Worm (Caenorhabditis elegans): ENCODE measurements around the gene F22F1.3.

ce11 chrX:8193213-8193612 lies 30.3 kb upstream of the F22F1.3 start:
- TF ChIP-seq nhr-77 (tag; optimal IDR thresholded peaks at IDR 0.05) (no peak), tbx-2 (tag; optimal IDR thresholded peaks at IDR 0.05) (no peak)
